Fruit fly (Drosophila melanogaster): ENCODE results near the gene CG7420.

Gene CG7420

dm6 chr2L:1456305-1456704 is 46.4 kb downstream of the CG7420 start (continued):
- no peak for TF ChIP-seq grn (GFP tag; optimal IDR thresholded peaks at IDR 0.05)
- peak; percentile 10 for TF ChIP-seq CG10462 (GFP tag; optimal IDR thresholded peaks at IDR 0.05)
- TF ChIP-seq CG8281 (tag; optimal IDR thresholded peaks at IDR 0.05), result peak; percentile 3
- peak; percentile 20; the same call in 1 of the 2 replicates for TF ChIP-seq esg (GFP tag; conservative IDR thresholded peaks at IDR 0.05)
- no peak for TF ChIP-seq CG11398 (GFP tag; optimal IDR thresholded peaks at IDR 0.05)
- TF ChIP-seq CG5245 (GFP tag; optimal IDR thresholded peaks at IDR 0.05), result peak; percentile 44
- TF ChIP-seq Ssrp (tag; optimal IDR thresholded peaks at IDR 0.05), result peak; percentile 58
- peak in 1 of 2 experiments; percentile 38 for TF ChIP-seq pan (optimal IDR thresholded peaks at IDR 0.05)
- TF ChIP-seq pan (GFP tag; optimal IDR thresholded peaks at IDR 0.05 in 1 of 2, IDR thresholded peaks at IDR 0.05 in 1 of 2), result no peak
- peak; percentile 46 for TF ChIP-seq CG10654 (GFP tag; optimal IDR thresholded peaks at IDR 0.05)
- TF ChIP-seq Hr78 (GFP tag; optimal IDR thresholded peaks at IDR 0.05), result peak in 1 of 2 experiments; percentile 0
- no peak for TF ChIP-seq CG33213 (GFP tag; optimal IDR thresholded peaks at IDR 0.05)
- TF ChIP-seq CG11247 (GFP tag; IDR thresholded peaks at IDR 0.05), result no peak
- peak; percentile 24 for TF ChIP-seq ssp (GFP tag; IDR thresholded peaks at IDR 0.05)
- TF ChIP-seq row (GFP tag; IDR thresholded peaks at IDR 0.05), result peak; percentile 67
- peak; percentile 24 for TF ChIP-seq chn (GFP tag; optimal IDR thresholded peaks at IDR 0.05)
- no peak for TF ChIP-seq CG14441 (GFP tag; IDR thresholded peaks at IDR 0.05)
- TF ChIP-seq sim (GFP tag; IDR thresholded peaks at IDR 0.05), result peak; percentile 44; the same call in 1 of the 2 replicates
- TF ChIP-seq Hr3 (GFP tag; optimal IDR thresholded peaks at IDR 0.05), result peak; percentile 28
- TF ChIP-seq CG16815 (GFP tag; optimal IDR thresholded peaks at IDR 0.05), result peak; percentile 61
- peak; percentile 89 for TF ChIP-seq CG2712 (tag; optimal IDR thresholded peaks at IDR 0.05)
- TF ChIP-seq Myb (GFP tag; optimal IDR thresholded peaks at IDR 0.05), result no peak
- peak; percentile 28 for TF ChIP-seq CG13775 (GFP tag; optimal IDR thresholded peaks at IDR 0.05)
- TF ChIP-seq CG5953 (GFP tag; IDR thresholded peaks at IDR 0.05), result 0 out of 2 replicates have a peak, but pooled peaks have one; percentile 9
- TF ChIP-seq Ets65A (GFP tag), result peak; percentile 48
- TF ChIP-seq CG30431 (GFP tag; optimal IDR thresholded peaks at IDR 0.05), result peak; percentile 20
- no peak for TF ChIP-seq CG34224 (GFP tag; IDR thresholded peaks at IDR 0.05; ENCODE audit: partially characterized antibody)
- peak; percentile 71 for TF ChIP-seq CG14710 (tag; optimal IDR thresholded peaks at IDR 0.05)
- TF ChIP-seq seq (GFP tag; IDR thresholded peaks at IDR 0.05), result no peak
- TF ChIP-seq CG6813 (GFP tag; optimal IDR thresholded peaks at IDR 0.05), result peak; percentile 13
- TF ChIP-seq HLH3B (GFP tag; IDR thresholded peaks at IDR 0.05), result 0 out of 2 replicates have a peak, but pooled peaks have one; percentile 36
- peak; percentile 60 for TF ChIP-seq CG8388 (GFP tag; optimal IDR thresholded peaks at IDR 0.05)
- TF ChIP-seq CG1602 (GFP tag; optimal IDR thresholded peaks at IDR 0.05), result peak; percentile 49
- TF ChIP-seq CG4424 (GFP tag; optimal IDR thresholded peaks at IDR 0.05), result peak; percentile 80
- TF ChIP-seq sens (GFP tag), result peak; percentile 87
- peak; percentile 27 for TF ChIP-seq peb (GFP tag; IDR thresholded peaks at IDR 0.05)
- peak; percentile 16 for TF ChIP-seq Asciz (GFP tag; optimal IDR thresholded peaks at IDR 0.05)
- TF ChIP-seq CG18764 (GFP tag; optimal IDR thresholded peaks at IDR 0.05), result peak; percentile 3
- peak; percentile 58 for TF ChIP-seq dmrt99B (tag; optimal IDR thresholded peaks at IDR 0.05)
- peak; percentile 11 for TF ChIP-seq Hsf (GFP tag; optimal IDR thresholded peaks at IDR 0.05)
- TF ChIP-seq H2.0 (GFP tag; IDR thresholded peaks at IDR 0.05), result peak; percentile 45
- TF ChIP-seq lilli (GFP tag; optimal IDR thresholded peaks at IDR 0.05), result peak; percentile 15
- TF ChIP-seq tap (tag; optimal IDR thresholded peaks at IDR 0.05), result peak; percentile 60
- no peak for TF ChIP-seq fru (optimal IDR thresholded peaks at IDR 0.05)
- peak; percentile 56 for TF ChIP-seq Oli (tag; optimal IDR thresholded peaks at IDR 0.05)
- no peak for TF ChIP-seq CG15269 (tag; optimal IDR thresholded peaks at IDR 0.05)
- TF ChIP-seq Chrac-16 (GFP tag; optimal IDR thresholded peaks at IDR 0.05), result peak; percentile 46
- TF ChIP-seq B-H1 (GFP tag; IDR thresholded peaks at IDR 0.05), result no peak
- peak in 1 of 3 experiments; percentile 42 for TF ChIP-seq Stat92E (GFP tag; optimal IDR thresholded peaks at IDR 0.05)
- peak; percentile 20 for TF ChIP-seq ind (GFP tag; optimal IDR thresholded peaks at IDR 0.05)
- peak; percentile 78 for TF ChIP-seq phol (tag; optimal IDR thresholded peaks at IDR 0.05)
- TF ChIP-seq bowl (GFP tag; IDR thresholded peaks at IDR 0.05), result no peak

Measured in whole organism, embryonic.